Fruit fly (Drosophila melanogaster) Kc167 (cell line): ENCODE measurements around the gene CG9154.

Experiments used
- Myc ChIP-seq: fragments of >200 bp; optimal IDR thresholded peaks from 2 replicates; lab custom pipeline; 2017; ENCODE audit warnings: missing external identifiers
- Sin3A ChIP-seq: fragments of >200 bp; optimal IDR thresholded peaks from 2 replicates; lab custom pipeline; 2018; ENCODE audit warnings: missing external identifiers
- h ChIP-seq: fragments of >200 bp; optimal IDR thresholded peaks from 3 replicates; lab custom pipeline; 2018; ENCODE audit warnings: missing external identifiers
- insv ChIP-seq: fragments of >200 bp; optimal IDR thresholded peaks from 3 replicates; lab custom pipeline; 2018; ENCODE audit warnings: missing external identifiers
- psq ChIP-seq: fragments of >200 bp; optimal IDR thresholded peaks from 2 replicates; lab custom pipeline; 2017; ENCODE audit warnings: missing external identifiers
- ttk ChIP-seq: sonication (Bioruptor generic); optimal IDR thresholded peaks from 2 replicates; lab custom pipeline; 2017; ENCODE audit warnings: missing external identifiers

dm6 chr2L:6053874-6054469 lies 16.5 kb downstream of the CG9154 start, which contains the start of gene CG13995:
- no peak for TF ChIP-seq ttk
- TF ChIP-seq psq, result no peak
- no peak for TF ChIP-seq Sin3A (lab: Kevin White, UChicago)
- TF ChIP-seq insv (lab: Kevin White, UChicago), result no peak
- no peak for TF ChIP-seq h (lab: Kevin White, UChicago)
- TF ChIP-seq Myc (lab: Kevin White, UChicago), result no peak
